Fruit fly (Drosophila melanogaster) whole organism: Measurements from ENCODE around the gene CG7246.

Source experiments
- CG8478 ChIP-seq: fragments of >200 bp; optimal IDR thresholded peaks from 2 replicates; lab custom pipeline; 2018; ENCODE audit warnings: inconsistent platforms
- Dll ChIP-seq: fragments of >200 bp; optimal IDR thresholded peaks from 2 replicates; lab custom pipeline; 2017
- EcR ChIP-seq, 2 experiments: fragments of >200 bp; optimal IDR thresholded peaks; 2 replicates each; lab custom pipeline; 2017; ENCODE audit warnings: missing biosample characterization in 2 of 2, missing genetic modification characterization in 2 of 2, missing genetic modification reagents in 2 of 2
- pan ChIP-seq: fragments of >200 bp; optimal IDR thresholded peaks from 2 replicates; lab custom pipeline; 2017
- psq ChIP-seq: fragments of >200 bp; optimal IDR thresholded peaks from 2 replicates; lab custom pipeline; 2017
- usp ChIP-seq: fragments of >200 bp; optimal IDR thresholded peaks from 2 replicates; lab custom pipeline; 2017; ENCODE audit warnings: missing biosample characterization, missing genetic modification characterization, mixed read lengths

dm6 chrX:9071308-9071707 lies 9.5 kb downstream of the CG7246 start, which contains the start of gene CG10970:
- no peak for TF ChIP-seq psq (lab: Kevin White, UChicago)
- no peak for TF ChIP-seq pan
- no peak for TF ChIP-seq usp (GFP tag; lab: Kevin White, UChicago)
- TF ChIP-seq EcR (GFP tag; optimal IDR thresholded peaks at IDR 0.05; lab: Kevin White, UChicago) = no peak
- no peak for TF ChIP-seq CG8478 (lab: Kevin White, UChicago)
- no peak for TF ChIP-seq Dll (lab: Kevin White, UChicago)
